Worm (Caenorhabditis elegans): ENCODE results near the gene R07E5.4.
A peak's percentile ranks its signal among the peaks of the same experiment; 100 is the strongest.

Gene R07E5.4

ce11 chrIII:4391938-4392337 is 2.7 kb upstream of the R07E5.4 start:
- no peak for TF ChIP-seq mdt-29 (GFP tag; IDR thresholded peaks at IDR 0.05)
- TF ChIP-seq aha-1 (tag): peak; percentile 38
- TF ChIP-seq lir-3 (tag; optimal IDR thresholded peaks at IDR 0.05): no peak
- TF ChIP-seq attf-4 (tag; optimal IDR thresholded peaks at IDR 0.05): no peak
- TF ChIP-seq Y5F2A.4 (GFP tag; optimal IDR thresholded peaks at IDR 0.05): no peak

DNA sequence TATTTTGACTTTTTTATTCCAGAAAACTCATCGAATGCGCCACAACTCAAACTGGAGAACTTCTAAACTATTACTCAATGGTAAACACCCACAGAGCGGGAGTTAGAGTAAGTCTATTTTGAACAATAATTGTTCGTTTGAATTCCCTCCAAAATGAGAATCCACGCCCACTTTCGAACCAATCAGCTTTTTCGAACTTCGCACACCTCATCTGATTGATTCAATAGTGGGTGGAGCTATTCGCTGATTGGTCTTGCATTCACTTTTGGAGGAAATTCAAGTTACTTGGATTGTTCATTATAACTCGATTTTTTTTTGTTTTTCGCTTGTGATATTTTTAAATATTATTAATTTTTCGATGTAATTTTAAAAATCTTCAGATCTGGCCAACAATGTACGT is 1.3 kb downstream of the R07E5.4 start:
- TF ChIP-seq mep-1 (tag; optimal IDR thresholded peaks at IDR 0.05) (no peak), T26A8.4 (GFP tag; IDR thresholded peaks at IDR 0.05) (no peak), madf-9 (GFP tag; conservative IDR thresholded peaks at IDR 0.05) (no peak), zfp-3 (GFP tag; conservative IDR thresholded peaks at IDR 0.05) (no peak), dmd-6 (GFP tag; IDR thresholded peaks at IDR 0.05) (no peak)

- TF ChIP-seq dmd-8 (GFP tag; IDR thresholded peaks at IDR 0.05) (no peak), ztf-11 (tag; optimal IDR thresholded peaks at IDR 0.05) (no peak), ceh-28 (tag; optimal IDR thresholded peaks at IDR 0.05) (no peak), zag-1 (tag; optimal IDR thresholded peaks at IDR 0.05) (no peak), nhr-48 (tag; optimal IDR thresholded peaks at IDR 0.05) (no peak)
These were observed 2.5 kb downstream of the R07E5.4 start, which contains the start of gene R07E5.5 for ce11 chrIII:4397115-4397514. Gene R07E5.5, plus strand, starts transcription at chrIII:4397415.

DNA sequence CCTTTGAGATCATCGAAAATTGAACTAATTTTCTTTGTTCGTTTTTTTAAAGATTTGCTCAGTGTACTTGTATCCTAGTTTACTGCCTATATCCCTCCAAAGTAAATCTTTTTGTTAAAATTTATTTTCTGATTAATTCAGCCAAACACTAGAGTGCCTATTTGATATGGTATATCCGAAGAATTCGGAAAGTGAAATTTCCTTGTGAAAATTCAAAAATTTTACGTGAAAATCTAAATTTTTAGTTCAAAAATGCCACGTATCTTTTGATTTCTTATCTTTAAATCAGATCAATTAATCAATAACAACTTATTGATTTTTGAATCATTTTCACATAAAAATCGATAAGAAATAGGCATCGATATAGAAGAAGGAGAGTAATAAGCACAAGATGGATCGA is 3.9 kb downstream of the R07E5.4 start, which contains the start of gene R07E5.6:
TSS of gene R07E5.6 (plus strand) at position 301 of the 400 bp plus-strand sequence.
- TF ChIP-seq daf-12 (tag; optimal IDR thresholded peaks at IDR 0.05) (no peak), ceh-28 (tag; optimal IDR thresholded peaks at IDR 0.05) (peak; percentile 51), mep-1 (tag; optimal IDR thresholded peaks at IDR 0.05) (no peak), unc-130 (GFP tag; optimal IDR thresholded peaks at IDR 0.05) (no peak)

DNA sequence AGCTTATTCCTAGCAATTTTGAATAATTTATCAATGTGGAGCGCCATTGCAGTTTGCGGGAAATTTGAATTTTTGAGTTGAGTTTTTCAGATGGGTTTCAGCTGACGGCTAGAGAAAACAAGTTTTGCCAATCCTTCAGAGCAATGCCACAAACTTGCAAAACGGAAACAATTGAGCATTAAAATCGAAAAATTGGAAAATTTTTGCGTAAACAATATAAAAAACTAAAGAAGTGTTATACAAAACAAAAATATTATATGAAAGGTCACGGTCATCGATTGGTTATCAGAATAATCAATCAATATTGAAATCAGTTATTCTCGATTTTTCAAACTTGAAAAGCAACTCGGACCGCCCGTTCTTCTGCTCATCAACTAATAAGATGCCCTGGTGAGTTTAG is 6.5 kb downstream of the R07E5.4 start, which contains the start of gene R07E5.15:
TSS of gene R07E5.15 (plus strand) at position 301 of the 400 bp plus-strand sequence.
- TF ChIP-seq ama-1 (optimal IDR thresholded peaks at IDR 0.05) (no peak), tra-1 (GFP tag; IDR thresholded peaks at IDR 0.05) (no peak), madf-5 (GFP tag; IDR thresholded peaks at IDR 0.05) (no peak)

ce11 chrIII:4404339-4404836 is 9.8 kb downstream of the R07E5.4 start, which contains the start of the genes R07E5.17 and snfc-5:
Gene R07E5.17, minus strand, starts transcription at chrIII:4404436.
Gene snfc-5, plus strand, starts transcription at chrIII:4404786.
- TF ChIP-seq nhr-77 (tag; optimal IDR thresholded peaks at IDR 0.05) (peak; percentile 46), dmd-6 (GFP tag; IDR thresholded peaks at IDR 0.05) (no peak), zip-11 (GFP tag; IDR thresholded peaks at IDR 0.05) (no peak), lin-38 (GFP tag; IDR thresholded peaks at IDR 0.05) (peak; percentile 82), cey-2 (tag; optimal IDR thresholded peaks at IDR 0.05; ENCODE audit: borderline replicate concordance, insufficient read depth) (no peak), vab-7 (GFP tag; IDR thresholded peaks at IDR 0.05) (no peak), aha-1 (tag) (no peak), pqm-1 (tag; optimal IDR thresholded peaks at IDR 0.05) (peak; percentile 25), lin-1 (GFP tag; IDR thresholded peaks at IDR 0.05) (no peak), dpl-1 (GFP tag; optimal IDR thresholded peaks at IDR 0.05) (peak; percentile 47), tag-97 (GFP tag; IDR thresholded peaks at IDR 0.05) (no peak), mdl-1 (tag; optimal IDR thresholded peaks at IDR 0.05) (peak in 1 of 2 experiments; percentile 21)

ce11 chrIII:4405986-4406385 is 11.4 kb downstream of the R07E5.4 start, which contains the start of gene rnp-4:
Gene rnp-4, plus strand, starts transcription at chrIII:4406286.
- TF ChIP-seq unc-62 (GFP tag; optimal IDR thresholded peaks at IDR 0.05 in 1 of 2) (no peak), unc-62 (tag; optimal IDR thresholded peaks at IDR 0.05) (no peak), ZK337.2 (GFP tag; IDR thresholded peaks at IDR 0.05) (no peak), lin-13 (GFP tag; optimal IDR thresholded peaks at IDR 0.05) (no peak), tag-97 (GFP tag; IDR thresholded peaks at IDR 0.05) (no peak), lin-15B (tag; optimal IDR thresholded peaks at IDR 0.05) (no peak), daf-19 (GFP tag; conservative IDR thresholded peaks at IDR 0.05) (no peak), attf-4 (tag; optimal IDR thresholded peaks at IDR 0.05) (no peak), zag-1 (tag; optimal IDR thresholded peaks at IDR 0.05) (no peak), spr-1 (tag; optimal IDR thresholded peaks at IDR 0.05) (no peak), tra-1 (GFP tag; IDR thresholded peaks at IDR 0.05) (no peak), lin-39 (tag; optimal IDR thresholded peaks at IDR 0.05) (no peak), nhr-28 (tag; optimal IDR thresholded peaks at IDR 0.05) (no peak), unc-130 (GFP tag; optimal IDR thresholded peaks at IDR 0.05) (no peak), pha-4 (GFP tag; IDR thresholded peaks at IDR 0.05) (no peak), pha-4 (tag; optimal IDR thresholded peaks at IDR 0.05) (no peak), ZK546.5 (tag; optimal IDR thresholded peaks at IDR 0.05) (no peak)
